Worm (Caenorhabditis elegans): ENCODE data around the gene fil-1.

DNA sequence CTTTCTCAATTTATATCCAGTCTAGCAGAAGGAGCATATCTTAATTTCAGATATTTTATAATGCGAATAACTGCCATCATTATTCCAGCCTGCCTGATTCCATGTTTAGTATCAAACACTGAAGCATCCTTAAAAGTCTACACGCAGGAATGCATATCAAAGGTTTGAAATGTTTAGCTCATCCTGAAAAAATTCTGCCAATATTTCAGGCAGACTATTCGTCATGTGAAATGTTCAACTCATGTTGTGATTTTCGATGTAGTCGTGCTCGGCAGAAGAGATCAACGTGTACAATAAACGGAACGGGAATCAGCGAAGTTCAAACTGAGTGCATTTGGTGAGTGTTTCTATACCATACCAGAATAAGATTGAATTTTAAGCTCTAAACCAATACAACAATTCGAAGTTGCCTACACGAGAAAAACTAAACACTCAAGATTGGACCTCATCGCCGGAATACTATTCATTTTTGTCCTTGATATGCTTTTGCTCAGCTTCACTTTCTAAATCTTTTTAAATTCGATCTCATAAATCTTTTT lies 5.9 kb downstream of the fil-1 start, which contains the start of gene T01C3.11:
- TF ChIP-seq tra-4 (tag; optimal IDR thresholded peaks at IDR 0.05) (no peak), sea-1 (GFP tag; conservative IDR thresholded peaks at IDR 0.05) (no peak), flt-1 (GFP tag; IDR thresholded peaks at IDR 0.05) (no peak), hmg-4 (GFP tag; optimal IDR thresholded peaks at IDR 0.05) (no peak), tbx-37 (GFP tag; conservative IDR thresholded peaks at IDR 0.05) (no peak), ama-1 (optimal IDR thresholded peaks at IDR 0.05) (no peak), hmbx-1 (tag; optimal IDR thresholded peaks at IDR 0.05) (no peak), ceh-13 (GFP tag; optimal IDR thresholded peaks at IDR 0.05) (no peak), aly-1 (tag; optimal IDR thresholded peaks at IDR 0.05) (no peak), hnd-1 (tag; optimal IDR thresholded peaks at IDR 0.05) (no peak), scrt-1 (GFP tag; IDR thresholded peaks at IDR 0.05) (no peak), F13C5.2 (tag; optimal IDR thresholded peaks at IDR 0.05) (no peak)

All from whole organism, early embryonic.